Worm (Caenorhabditis elegans) whole organism, L2 larva: ENCODE results near the gene ugt-52.

ENCODE experiments used
- F13H6.1 ChIP-seq: sonication (generic microtip); optimal IDR thresholded peaks from 2 replicates; lab custom pipeline; 2016; ENCODE audit warnings: missing genetic modification characterization, missing compliant biosample characterization
- ZK546.5 ChIP-seq: sonication (generic microtip); optimal IDR thresholded peaks from 2 replicates; lab custom pipeline; 2017; ENCODE audit warnings: missing biosample characterization, missing genetic modification characterization
- ama-1 ChIP-seq: fragments of 150-350 bp; optimal IDR thresholded peaks from 2 replicates; lab custom pipeline; 2018; ENCODE audit warnings: inconsistent platforms
- blmp-1 ChIP-seq: sonication (generic microtip); optimal IDR thresholded peaks from 2 replicates; lab custom pipeline; 2017; ENCODE audit warnings: missing genetic modification characterization, mild to moderate bottlenecking, missing compliant biosample characterization, antibody characterized with exemption, moderate library complexity; ENCODE audit not compliant: insufficient read depth
- ceh-82 ChIP-seq: fragments of 150-350 bp; optimal IDR thresholded peaks from 2 replicates; lab custom pipeline; 2014; ENCODE audit warnings: missing biosample characterization, missing genetic modification characterization
- crh-2 ChIP-seq: sonication (generic microtip); optimal IDR thresholded peaks from 2 replicates; lab custom pipeline; 2017; ENCODE audit warnings: missing biosample characterization, missing genetic modification characterization
- dmd-4 ChIP-seq: sonication (generic microtip); optimal IDR thresholded peaks from 2 replicates; lab custom pipeline; 2017; ENCODE audit warnings: missing biosample characterization, missing genetic modification characterization
- elt-3 ChIP-seq: sonication (generic microtip); optimal IDR thresholded peaks from 2 replicates; lab custom pipeline; 2017; ENCODE audit warnings: missing biosample characterization, missing genetic modification characterization
- fos-1 ChIP-seq: fragments of 150-350 bp; optimal IDR thresholded peaks from 2 replicates; lab custom pipeline; 2014; ENCODE audit warnings: missing biosample characterization, missing genetic modification characterization
- gmeb-1 ChIP-seq: fragments of 150-350 bp; optimal IDR thresholded peaks from 2 replicates; lab custom pipeline; 2014; ENCODE audit warnings: missing biosample characterization, missing genetic modification characterization
- lin-11 ChIP-seq: fragments of 150-350 bp; sonication (generic microtip); optimal IDR thresholded peaks from 2 replicates; lab custom pipeline; 2014; ENCODE audit warnings: missing biosample characterization, missing genetic modification characterization, inconsistent platforms, mixed read lengths
- lsy-2 ChIP-seq, 2 experiments: fragments of 150-350 bp in 1 of 2; sonication (generic microtip) in 1 of 2; optimal IDR thresholded peaks; 2 replicates each; lab custom pipeline; 2014 to 2017; ENCODE audit warnings: missing biosample characterization in 2 of 2, missing genetic modification characterization in 2 of 2
- mbf-1 ChIP-seq: sonication (generic microtip); optimal IDR thresholded peaks from 2 replicates; lab custom pipeline; 2017; ENCODE audit warnings: missing biosample characterization, missing genetic modification characterization
- mdl-1 ChIP-seq, 2 experiments: fragments of 150-350 bp in 1 of 2; sonication (generic microtip) in 1 of 2; optimal IDR thresholded peaks; 2 replicates each; lab custom pipeline; 2017; ENCODE audit warnings: missing biosample characterization in 2 of 2, missing genetic modification characterization in 2 of 2
- nhr-10 ChIP-seq: sonication (generic microtip); optimal IDR thresholded peaks from 2 replicates; lab custom pipeline; 2017; ENCODE audit warnings: missing biosample characterization, missing genetic modification characterization
- nhr-11 ChIP-seq: fragments of 150-350 bp; optimal IDR thresholded peaks from 2 replicates; lab custom pipeline; 2014; ENCODE audit warnings: missing biosample characterization, missing genetic modification characterization
- nhr-12 ChIP-seq: fragments of 150-350 bp; optimal IDR thresholded peaks from 2 replicates; lab custom pipeline; 2014; ENCODE audit warnings: missing biosample characterization, missing genetic modification characterization
- nhr-129 ChIP-seq: fragments of 150-350 bp; optimal IDR thresholded peaks from 2 replicates; lab custom pipeline; 2014; ENCODE audit warnings: missing biosample characterization, missing genetic modification characterization
- nhr-21 ChIP-seq: fragments of 150-350 bp; optimal IDR thresholded peaks from 2 replicates; lab custom pipeline; 2014; ENCODE audit warnings: missing biosample characterization, missing genetic modification characterization
- nhr-237 ChIP-seq: fragments of 150-350 bp; optimal IDR thresholded peaks from 2 replicates; lab custom pipeline; 2014; ENCODE audit warnings: missing biosample characterization, missing genetic modification characterization
- sem-4 ChIP-seq: fragments of 150-350 bp; optimal IDR thresholded peaks from 2 replicates; lab custom pipeline; 2014; ENCODE audit warnings: missing biosample characterization, missing genetic modification reagents, missing genetic modification characterization
- skn-1 ChIP-seq: sonication (generic microtip); optimal IDR thresholded peaks from 2 replicates; lab custom pipeline; 2017; ENCODE audit warnings: missing biosample characterization, missing genetic modification characterization
- sma-3 ChIP-seq: sonication (generic microtip); optimal IDR thresholded peaks from 2 replicates; lab custom pipeline; 2016; ENCODE audit warnings: missing genetic modification reagents, missing genetic modification characterization, missing compliant biosample characterization
- sma-9 ChIP-seq, 2 experiments: fragments of 150-350 bp in 1 of 2; sonication (generic microtip) in 1 of 2; optimal IDR thresholded peaks; 2 replicates each; lab custom pipeline; 2014 to 2016; ENCODE audit warnings: missing genetic modification characterization in 2 of 2, mild to moderate bottlenecking in 1 of 2, missing biosample characterization in 1 of 2, missing compliant biosample characterization in 1 of 2, missing genetic modification reagents in 1 of 2, moderate library complexity in 1 of 2
- unc-39 ChIP-seq: fragments of 150-350 bp; optimal IDR thresholded peaks from 2 replicates; lab custom pipeline; 2014; ENCODE audit warnings: missing biosample characterization, missing genetic modification characterization
- unc-55 ChIP-seq: fragments of 150-350 bp; sonication (generic microtip); optimal IDR thresholded peaks from 3 replicates; lab custom pipeline; 2014; ENCODE audit warnings: missing biosample characterization, missing genetic modification reagents, missing genetic modification characterization
- ztf-1 ChIP-seq: fragments of 200-800 bp; sonication (Bioruptor generic); conservative IDR thresholded peaks from 2 replicates; pipeline ENCODE4 v1.3.6; 2022; ENCODE audit warnings: missing genetic modification characterization, missing compliant biosample characterization
- ztf-11 ChIP-seq: sonication (generic microtip); optimal IDR thresholded peaks from 2 replicates; lab custom pipeline; 2017; ENCODE audit warnings: missing biosample characterization, missing genetic modification characterization

The ugt-52 gene

ce11 chrIV:796521-797073 lies 18.0 kb downstream of the ugt-52 start, which contains the start of the genes F56B3.11 and ech-5 (continued):
- TF ChIP-seq nhr-237 (tag; lab: Kevin White, UChicago) (no peak), fos-1 (tag; lab: Kevin White, UChicago) (peak; percentile 44), skn-1 (tag; lab: Kevin White, UChicago) (peak; percentile 26)
- TF ChIP-seq, all 48 proteins: peak for 20

ce11 chrIV:800518-800917 lies 21.9 kb downstream of the ugt-52 start, which contains the start of gene mrpl-46:
Gene mrpl-46, plus strand, starts transcription at chrIV:800818.
- no peak for TF ChIP-seq lsy-2 (tag; optimal IDR thresholded peaks at IDR 0.05; lab: Kevin White, UChicago)
- no peak for TF ChIP-seq ama-1 (lab: Kevin White, UChicago)

- TF ChIP-seq mbf-1 (tag; lab: Kevin White, UChicago) (no peak), unc-39 (tag; lab: Kevin White, UChicago) (no peak), sma-9 (GFP tag; optimal IDR thresholded peaks at IDR 0.05; lab: Kevin White, UChicago) (no peak), sma-9 (tag; optimal IDR thresholded peaks at IDR 0.05; lab: Kevin White, UChicago) (no peak), nhr-10 (tag; lab: Kevin White, UChicago) (no peak), nhr-237 (tag; lab: Kevin White, UChicago) (no peak), ZK546.5 (no peak), elt-3 (no peak), dmd-4 (tag; lab: Kevin White, UChicago) (no peak), crh-2 (tag; lab: Kevin White, UChicago) (no peak), ztf-11 (no peak), sma-3 (GFP tag; lab: Kevin White, UChicago) (no peak), mdl-1 (tag; optimal IDR thresholded peaks at IDR 0.05; lab: Kevin White, UChicago) (no peak), nhr-12 (tag; lab: Kevin White, UChicago) (no peak), unc-55 (GFP tag; lab: Kevin White, UChicago) (no peak), lsy-2 (tag; optimal IDR thresholded peaks at IDR 0.05; lab: Kevin White, UChicago) (no peak), skn-1 (tag; lab: Kevin White, UChicago) (no peak), ceh-82 (tag; lab: Kevin White, UChicago) (no peak), fos-1 (tag; lab: Kevin White, UChicago) (no peak)
These were observed 22.6 kb downstream of the ugt-52 start for ce11 chrIV:801162-801561.

- no peak for TF ChIP-seq ztf-1
- no peak for TF ChIP-seq crh-2 (tag; lab: Kevin White, UChicago)
- TF ChIP-seq F13H6.1 (tag; lab: Kevin White, UChicago), result no peak
- no peak for TF ChIP-seq nhr-11 (tag; lab: Kevin White, UChicago)
- TF ChIP-seq nhr-21, result no peak
- no peak for TF ChIP-seq mbf-1 (tag; lab: Kevin White, UChicago)
- no peak for TF ChIP-seq ztf-11
- TF ChIP-seq nhr-12 (tag; lab: Kevin White, UChicago), result no peak
- TF ChIP-seq sem-4 (tag; lab: Kevin White, UChicago), result no peak
These were observed 26.2 kb downstream of the ugt-52 start, which contains the start of gene Y55F3BL.4 for ce11 chrIV:804802-805201. Gene Y55F3BL.4, plus strand, starts transcription at chrIV:805102.

- TF ChIP-seq nhr-129 (tag; lab: Kevin White, UChicago) (no peak), skn-1 (tag; lab: Kevin White, UChicago) (no peak), blmp-1 (tag; lab: Kevin White, UChicago) (no peak), lsy-2 (tag; optimal IDR thresholded peaks at IDR 0.05; lab: Kevin White, UChicago) (no peak), nhr-21 (no peak)
These were observed 27.1 kb downstream of the ugt-52 start for ce11 chrIV:805693-806092.

ce11 chrIV:807027-807516 lies 28.5 kb downstream of the ugt-52 start, which contains the start of gene Y55F3BL.6:
Gene Y55F3BL.6, minus strand, starts transcription at chrIV:807077.
- peak; percentile 34 for TF ChIP-seq lin-11 (tag; lab: Kevin White, UChicago)
- no peak for TF ChIP-seq lsy-2 (tag; optimal IDR thresholded peaks at IDR 0.05; lab: Kevin White, UChicago)

- peak; percentile 55 for TF ChIP-seq unc-55 (GFP tag; lab: Kevin White, UChicago)
- peak; percentile 6 for TF ChIP-seq F13H6.1 (tag; lab: Kevin White, UChicago)
- peak; percentile 29 for TF ChIP-seq gmeb-1 (tag; lab: Kevin White, UChicago)
- TF ChIP-seq lsy-2 (tag; optimal IDR thresholded peaks at IDR 0.05; lab: Kevin White, UChicago), result peak in 1 of 2 experiments; percentile 31
- TF ChIP-seq, all 48 proteins: peak for 4; not testable (repeated sequence) for 44
These were observed 34.8 kb downstream of the ugt-52 start for ce11 chrIV:813341-813740.
